Fruit fly (Drosophila melanogaster) whole organism, prepupa: ENCODE measurements around the gene eIF1A.

ENCODE experiments used
- CG10669 ChIP-seq: fragments of 200-800 bp; sonication (Bioruptor generic); optimal IDR thresholded peaks from 3 replicates; lab custom pipeline; 2018; ENCODE audit warnings: missing biosample characterization, mild to moderate bottlenecking, missing genetic modification characterization, moderate library complexity
- CG11294 ChIP-seq: fragments of 200-800 bp; sonication (Bioruptor generic); IDR thresholded peaks from 2 replicates; pipeline ENCODE4 v1.3.6; 2022; ENCODE audit warnings: missing biosample characterization, missing genetic modification characterization
- CG11762 ChIP-seq: fragments of 200-800 bp; sonication (Bioruptor generic); optimal IDR thresholded peaks from 3 replicates; lab custom pipeline; 2016; ENCODE audit warnings: missing biosample characterization, missing genetic modification characterization; ENCODE audit not compliant: insufficient read depth
- CG15336 ChIP-seq: fragments of 200-800 bp; sonication (Bioruptor generic); IDR thresholded peaks from 2 replicates; pipeline ENCODE4 v1.3.6; 2022; ENCODE audit warnings: missing biosample characterization, missing genetic modification characterization
- CG3032 ChIP-seq: fragments of 200-800 bp; optimal IDR thresholded peaks from 2 replicates; lab custom pipeline; 2019; ENCODE audit warnings: missing biosample characterization, mild to moderate bottlenecking, missing genetic modification characterization, moderate library complexity
- CG32006 ChIP-seq: fragments of 200-800 bp; sonication (Bioruptor generic); optimal IDR thresholded peaks from 3 replicates; lab custom pipeline; 2017; ENCODE audit warnings: missing biosample characterization, mild to moderate bottlenecking, missing genetic modification characterization
- CG34406 ChIP-seq: fragments of 200-800 bp; sonication (Bioruptor generic); optimal IDR thresholded peaks from 3 replicates; lab custom pipeline; 2016; ENCODE audit warnings: missing biosample characterization, missing genetic modification characterization
- CG3919 ChIP-seq: fragments of 200-800 bp; sonication (Bioruptor generic); optimal IDR thresholded peaks from 3 replicates; lab custom pipeline; 2016; ENCODE audit warnings: missing biosample characterization, missing genetic modification characterization
- CG4318 ChIP-seq: fragments of 200-800 bp; sonication (Bioruptor generic); optimal IDR thresholded peaks from 3 replicates; lab custom pipeline; 2017; ENCODE audit warnings: missing biosample characterization, mild to moderate bottlenecking, missing genetic modification characterization
- CG6163 ChIP-seq: fragments of 200-800 bp; sonication (Bioruptor generic); IDR thresholded peaks from 3 replicates; pipeline ENCODE4 v1.3.6; 2022; ENCODE audit warnings: missing biosample characterization, missing genetic modification characterization
- CG6276 ChIP-seq: fragments of 200-800 bp; sonication (Bioruptor generic); optimal IDR thresholded peaks from 2 replicates; lab custom pipeline; 2017; ENCODE audit warnings: missing biosample characterization, mild to moderate bottlenecking, missing genetic modification characterization
- CG6792 ChIP-seq: fragments of 200-800 bp; sonication (Bioruptor generic); optimal IDR thresholded peaks from 3 replicates; lab custom pipeline; 2016; ENCODE audit warnings: missing biosample characterization, missing genetic modification characterization
- CG6808 ChIP-seq: fragments of 200-800 bp; sonication (Bioruptor generic); optimal IDR thresholded peaks from 3 replicates; lab custom pipeline; 2017; ENCODE audit warnings: missing biosample characterization, missing genetic modification characterization, mild to moderate bottlenecking, moderate library complexity, missing genetic modification reagents
- CG6854 ChIP-seq: fragments of 200-800 bp; sonication (Bioruptor generic); optimal IDR thresholded peaks from 2 replicates; lab custom pipeline; 2017; ENCODE audit warnings: missing biosample characterization, mild to moderate bottlenecking, missing genetic modification characterization
- CG8119 ChIP-seq: fragments of 200-800 bp; sonication (Bioruptor generic); IDR thresholded peaks from 3 replicates; pipeline ENCODE4 v1.3.6; 2022; ENCODE audit warnings: missing biosample characterization, missing genetic modification characterization
- CG8319 ChIP-seq: fragments of 200-800 bp; sonication (Bioruptor generic); optimal IDR thresholded peaks from 3 replicates; lab custom pipeline; 2016; ENCODE audit warnings: missing biosample characterization, missing genetic modification characterization
- CG8632 ChIP-seq: fragments of 200-800 bp; sonication (Bioruptor generic); optimal IDR thresholded peaks from 3 replicates; lab custom pipeline; 2016; ENCODE audit warnings: missing biosample characterization, missing genetic modification characterization
- CG9139 ChIP-seq: fragments of 200-800 bp; sonication (Bioruptor generic); optimal IDR thresholded peaks from 3 replicates; lab custom pipeline; 2017; ENCODE audit warnings: missing biosample characterization, mild to moderate bottlenecking, missing genetic modification characterization
- Eip75B ChIP-seq: fragments of 200-800 bp; sonication (Bioruptor generic); optimal IDR thresholded peaks from 3 replicates; lab custom pipeline; 2016; ENCODE audit warnings: missing biosample characterization, missing genetic modification characterization
- Eip93F ChIP-seq: fragments of 200-800 bp; sonication (Bioruptor generic); optimal IDR thresholded peaks from 2 replicates; lab custom pipeline; 2016; ENCODE audit warnings: missing biosample characterization, mild to moderate bottlenecking, missing genetic modification characterization
- Ets21C ChIP-seq: fragments of 200-800 bp; sonication (Bioruptor generic); optimal IDR thresholded peaks from 3 replicates; lab custom pipeline; 2016; ENCODE audit warnings: missing biosample characterization, missing genetic modification characterization
- Ets96B ChIP-seq: fragments of 200-800 bp; optimal IDR thresholded peaks from 2 replicates; lab custom pipeline; 2019; ENCODE audit warnings: missing biosample characterization, mild to moderate bottlenecking, missing genetic modification characterization, moderate library complexity
- Gug ChIP-seq: fragments of 200-800 bp; sonication (Bioruptor generic); IDR thresholded peaks from 2 replicates; pipeline ENCODE4 v1.3.6; 2022; ENCODE audit warnings: missing biosample characterization, missing genetic modification characterization
- Hr38 ChIP-seq: sonication (Bioruptor generic); optimal IDR thresholded peaks from 2 replicates; lab custom pipeline; 2016; ENCODE audit warnings: missing biosample characterization, missing genetic modification characterization
- Lpt ChIP-seq: fragments of 200-800 bp; sonication (Bioruptor generic); optimal IDR thresholded peaks from 3 replicates; lab custom pipeline; 2016; ENCODE audit warnings: missing biosample characterization, missing genetic modification characterization
- Met ChIP-seq: fragments of 200-800 bp; sonication (Bioruptor generic); optimal IDR thresholded peaks from 3 replicates; lab custom pipeline; 2016; ENCODE audit warnings: missing biosample characterization, missing genetic modification characterization
- OdsH ChIP-seq: fragments of 200-800 bp; sonication (Bioruptor generic); optimal IDR thresholded peaks from 3 replicates; lab custom pipeline; 2016; ENCODE audit warnings: missing biosample characterization, missing genetic modification characterization
- Smox ChIP-seq: fragments of 200-800 bp; sonication (Bioruptor generic); optimal IDR thresholded peaks from 3 replicates; lab custom pipeline; 2016; ENCODE audit warnings: missing biosample characterization, missing genetic modification characterization
- Sox14 ChIP-seq: fragments of 200-800 bp; sonication (Bioruptor generic); optimal IDR thresholded peaks from 3 replicates; lab custom pipeline; 2016; ENCODE audit warnings: missing biosample characterization, missing genetic modification characterization
- Sox15 ChIP-seq: fragments of 200-800 bp; sonication (Bioruptor generic); optimal IDR thresholded peaks from 3 replicates; lab custom pipeline; 2016; ENCODE audit warnings: missing biosample characterization, missing genetic modification characterization
- achi ChIP-seq: fragments of 200-800 bp; sonication (Bioruptor generic); optimal IDR thresholded peaks from 3 replicates; lab custom pipeline; 2016; ENCODE audit warnings: missing biosample characterization, missing genetic modification characterization
- acj6 ChIP-seq: fragments of 200-800 bp; sonication (Bioruptor generic); optimal IDR thresholded peaks from 3 replicates; lab custom pipeline; 2016; ENCODE audit warnings: missing biosample characterization, missing genetic modification characterization
- cyc ChIP-seq: fragments of 200-800 bp; sonication (Bioruptor generic); optimal IDR thresholded peaks from 3 replicates; lab custom pipeline; 2016; ENCODE audit warnings: missing biosample characterization, missing genetic modification characterization
- dac ChIP-seq: fragments of 200-800 bp; sonication (Bioruptor generic); optimal IDR thresholded peaks from 2 replicates; lab custom pipeline; 2017; ENCODE audit warnings: missing biosample characterization, mild to moderate bottlenecking, missing genetic modification characterization
- eg ChIP-seq: fragments of 200-800 bp; sonication (Bioruptor generic); IDR thresholded peaks from 3 replicates; pipeline ENCODE4 v1.3.6; 2022; ENCODE audit warnings: missing biosample characterization, missing genetic modification characterization
- esn ChIP-seq: fragments of 200-800 bp; sonication (Bioruptor generic); optimal IDR thresholded peaks from 2 replicates; lab custom pipeline; 2016; ENCODE audit warnings: missing biosample characterization, mild to moderate bottlenecking, missing genetic modification characterization, moderate library complexity
- fd59A ChIP-seq: fragments of 200-800 bp; sonication (Bioruptor generic); optimal IDR thresholded peaks from 2 replicates; lab custom pipeline; 2017; ENCODE audit warnings: missing biosample characterization, mild to moderate bottlenecking, missing genetic modification characterization, missing genetic modification reagents
- fd85E ChIP-seq: fragments of 200-800 bp; sonication (Bioruptor generic); optimal IDR thresholded peaks from 3 replicates; lab custom pipeline; 2016; ENCODE audit warnings: missing biosample characterization, missing genetic modification characterization
- fkh ChIP-seq: fragments of 200-800 bp; sonication (Bioruptor generic); optimal IDR thresholded peaks from 3 replicates; lab custom pipeline; 2017; ENCODE audit warnings: missing biosample characterization, mild to moderate bottlenecking, missing genetic modification characterization, moderate library complexity
- lz ChIP-seq: fragments of 200-800 bp; sonication (Bioruptor generic); optimal IDR thresholded peaks from 3 replicates; lab custom pipeline; 2016; ENCODE audit warnings: missing biosample characterization, missing genetic modification characterization
- net ChIP-seq: fragments of 200-800 bp; sonication (Bioruptor generic); optimal IDR thresholded peaks from 3 replicates; lab custom pipeline; 2016; ENCODE audit warnings: missing biosample characterization, missing genetic modification characterization
- pdm3 ChIP-seq: fragments of 200-800 bp; sonication (Bioruptor generic); optimal IDR thresholded peaks from 3 replicates; lab custom pipeline; 2016; ENCODE audit warnings: missing biosample characterization, missing genetic modification characterization
- salr ChIP-seq, 2 experiments: fragments of 200-800 bp; sonication (Bioruptor generic); optimal IDR thresholded peaks; 3 replicates each; lab custom pipeline; 2016 to 2018; ENCODE audit warnings: missing biosample characterization in 2 of 2, missing genetic modification characterization in 2 of 2, mild to moderate bottlenecking in 1 of 2
- ss ChIP-seq, 2 experiments: fragments of 200-800 bp; sonication (Bioruptor generic); optimal IDR thresholded peaks; 2 replicates in 1 of 2; 3 replicates in 1 of 2; lab custom pipeline; 2017 to 2018; ENCODE audit warnings: mild to moderate bottlenecking in 2 of 2, missing biosample characterization in 2 of 2, missing genetic modification characterization in 2 of 2, moderate library complexity in 1 of 2
- svp ChIP-seq: fragments of 200-800 bp; sonication (Bioruptor generic); peaks from one replicate; lab custom pipeline; 2016; ENCODE audit warnings: missing biosample characterization, missing genetic modification characterization
- topi ChIP-seq: fragments of 200-800 bp; sonication (Bioruptor generic); optimal IDR thresholded peaks from 3 replicates; lab custom pipeline; 2016; ENCODE audit warnings: missing biosample characterization, missing genetic modification characterization
- vri ChIP-seq: fragments of 200-800 bp; sonication (Bioruptor generic); optimal IDR thresholded peaks from 3 replicates; lab custom pipeline; 2016; ENCODE audit warnings: missing biosample characterization, mild to moderate bottlenecking, missing genetic modification characterization

Gene eIF1A

DNA sequence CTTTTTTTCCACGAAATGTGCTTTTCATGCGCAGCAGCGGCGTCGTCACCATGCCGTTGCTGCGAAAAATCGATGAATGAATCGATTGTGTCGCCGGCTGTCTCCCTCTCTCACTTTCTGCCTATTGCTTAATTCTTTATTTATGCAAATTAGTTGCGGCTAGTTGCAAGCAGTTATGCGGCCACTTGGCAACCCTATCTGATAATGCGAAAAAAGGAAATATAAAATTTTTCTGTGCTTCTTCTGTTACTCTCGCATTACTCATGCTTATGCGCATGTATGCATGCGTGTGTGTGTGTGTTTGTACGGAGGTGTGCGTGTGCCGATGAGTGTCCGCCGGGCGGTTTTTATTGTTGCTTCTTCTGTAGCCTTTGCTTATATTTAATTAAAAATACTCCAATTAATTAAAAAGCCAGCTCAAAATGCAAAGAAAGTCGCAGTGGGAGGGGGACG lies 30.7 kb upstream of the eIF1A start (continued):
- TF ChIP-seq CG10669 (GFP tag; lab: Kevin White, UChicago): peak; percentile 31
- TF ChIP-seq CG34406 (GFP tag; lab: Kevin White, UChicago): peak; percentile 10
- peak; percentile 11 for TF ChIP-seq dac (GFP tag; lab: Kevin White, UChicago)
- TF ChIP-seq ss (GFP tag; optimal IDR thresholded peaks at IDR 0.05; lab: Kevin White, UChicago): no peak
- TF ChIP-seq Ets96B (tag; lab: Kevin White, UChicago): peak; percentile 10
- no peak for TF ChIP-seq fkh (GFP tag; lab: Kevin White, UChicago)

dm6 chr3R:18244171-18245043 lies 30.1 kb upstream of the eIF1A start:
- TF ChIP-seq Met (GFP tag; lab: Kevin White, UChicago) (no peak), CG32006 (GFP tag; lab: Kevin White, UChicago) (no peak), Eip75B (peak; percentile 57), topi (GFP tag; lab: Kevin White, UChicago) (no peak), eg (GFP tag; lab: Robert Waterston, UW) (peak; percentile 47; the same call in 1 of the 3 replicates), pdm3 (GFP tag; lab: Kevin White, UChicago) (no peak), Hr38 (GFP tag; lab: Kevin White, UChicago) (no peak), svp (GFP tag; lab: Kevin White, UChicago) (peak; percentile 100), ss (GFP tag; optimal IDR thresholded peaks at IDR 0.05; lab: Kevin White, UChicago) (no peak), Eip93F (no peak), dac (GFP tag; lab: Kevin White, UChicago) (no peak), CG9139 (GFP tag; lab: Kevin White, UChicago) (no peak), Gug (GFP tag; lab: Robert Waterston, UW) (no peak; the same call in 1 of the 2 replicates), fd85E (GFP tag; lab: Kevin White, UChicago) (no peak), cyc (GFP tag; lab: Kevin White, UChicago) (peak; percentile 21), CG15336 (no peak), CG8119 (GFP tag; lab: Robert Waterston, UW) (peak; percentile 19; the same call in 2 of the 3 replicates), Lpt (GFP tag; lab: Kevin White, UChicago) (peak; percentile 79), CG6276 (GFP tag; lab: Kevin White, UChicago) (no peak), CG3919 (no peak), Smox (GFP tag; lab: Kevin White, UChicago) (no peak), CG8319 (no peak), CG6808 (GFP tag; lab: Kevin White, UChicago) (no peak), CG6854 (no peak), CG11294 (GFP tag; lab: Robert Waterston, UW) (no peak), CG10669 (GFP tag; lab: Kevin White, UChicago) (no peak), Sox14 (peak; percentile 32), CG34406 (GFP tag; lab: Kevin White, UChicago) (no peak), lz (GFP tag; lab: Kevin White, UChicago) (no peak), CG6163 (peak; percentile 65; the same call in 2 of the 3 replicates), net (no peak), fd59A (GFP tag; lab: Kevin White, UChicago) (no peak), Sox15 (GFP tag; lab: Kevin White, UChicago) (no peak), Ets21C (GFP tag; lab: Kevin White, UChicago) (no peak), CG8632 (GFP tag; lab: Kevin White, UChicago) (no peak), CG3032 (tag; lab: Kevin White, UChicago) (no peak), acj6 (no peak), fkh (GFP tag; lab: Kevin White, UChicago) (peak; percentile 53), Ets96B (tag; lab: Kevin White, UChicago) (no peak), OdsH (GFP tag; lab: Kevin White, UChicago) (no peak), salr (GFP tag; optimal IDR thresholded peaks at IDR 0.05; lab: Kevin White, UChicago) (no peak), vri (GFP tag; lab: Kevin White, UChicago) (peak; percentile 25), esn (GFP tag; lab: Kevin White, UChicago) (no peak), CG4318 (no peak), CG11762 (GFP tag; lab: Kevin White, UChicago) (no peak), achi (GFP tag; lab: Kevin White, UChicago) (no peak), CG6792 (GFP tag; lab: Kevin White, UChicago) (peak; percentile 13)
